Worm (Caenorhabditis elegans) whole organism, dauer: ENCODE measurements around the gene F27E5.3.

Experiments used
- unc-62 ChIP-seq: sonication (generic microtip); optimal IDR thresholded peaks from 2 replicates; lab custom pipeline; 2017; ENCODE audit warnings: missing biosample characterization, missing genetic modification reagents, missing genetic modification characterization

The F27E5.3 gene

DNA sequence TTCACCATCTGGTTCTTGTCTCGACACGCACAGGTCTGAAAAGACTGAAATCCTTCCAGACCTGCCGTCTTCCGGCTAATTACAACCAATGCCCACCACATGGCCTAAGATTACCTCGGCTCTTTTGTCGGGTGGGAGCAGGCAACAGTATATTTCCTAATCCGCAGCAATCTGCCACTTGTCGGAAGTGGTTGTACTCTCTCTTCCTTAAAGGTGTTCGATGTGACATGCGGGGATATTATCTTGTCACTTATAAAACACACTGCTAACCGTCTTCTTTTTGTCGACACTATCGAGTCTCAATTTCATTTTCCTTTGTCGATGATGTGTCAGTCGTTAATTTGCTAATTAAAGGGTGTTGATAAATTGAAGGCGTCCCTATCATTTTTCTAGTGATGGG lies at the start of gene F27E5.3:
F27E5.3 (minus strand) TSS at position 101 of the 400 bp plus-strand sequence.
- no peak for TF ChIP-seq unc-62 (GFP tag; lab: Kevin White, UChicago)

DNA sequence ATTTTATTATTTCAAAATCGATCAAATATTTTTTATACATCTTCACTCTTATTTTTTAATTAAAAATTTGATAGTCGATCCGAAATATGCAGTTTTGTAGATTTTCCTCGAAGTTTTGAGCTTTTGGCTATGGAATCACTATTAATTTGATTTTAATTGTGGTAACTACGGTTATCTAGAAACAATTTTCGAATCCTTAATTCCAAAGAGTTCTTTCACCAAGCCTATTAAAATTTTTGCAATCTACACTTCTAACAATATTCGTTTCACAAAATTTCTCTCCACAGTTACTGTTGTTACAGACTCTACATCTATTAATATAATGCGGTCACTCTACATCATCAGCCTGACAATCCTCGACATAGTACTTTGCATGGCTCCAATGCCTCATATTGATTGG lies 48.2 kb upstream of the F27E5.3 start, which contains the start of gene R05H5.7:
R05H5.7 (plus strand) TSS at position 301 of the 400 bp plus-strand sequence.
- no peak for TF ChIP-seq unc-62 (GFP tag; lab: Kevin White, UChicago)

DNA sequence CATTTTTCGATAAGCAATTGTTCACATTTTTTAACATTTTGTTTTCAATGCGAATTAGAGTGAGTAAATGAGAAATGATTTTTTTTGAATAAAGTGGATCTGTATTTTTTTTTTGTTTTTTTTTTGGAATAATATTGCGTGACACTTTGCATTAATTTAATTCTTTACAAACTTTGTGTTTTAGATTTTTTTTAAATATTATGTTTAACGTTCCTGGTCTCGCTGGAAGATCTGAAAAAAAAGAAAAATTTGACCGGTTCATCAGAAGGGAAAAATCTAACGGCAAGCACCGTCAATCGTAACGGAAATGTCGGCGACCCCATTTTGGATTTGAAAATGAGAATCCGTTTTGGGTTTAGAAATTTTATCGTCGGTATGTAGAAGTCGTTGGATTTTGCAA lies 45.4 kb upstream of the F27E5.3 start, which contains the start of gene cdc-25.4:
cdc-25.4 (minus strand) TSS at position 101 of the 400 bp plus-strand sequence.
- no peak for TF ChIP-seq unc-62 (GFP tag; lab: Kevin White, UChicago)

DNA sequence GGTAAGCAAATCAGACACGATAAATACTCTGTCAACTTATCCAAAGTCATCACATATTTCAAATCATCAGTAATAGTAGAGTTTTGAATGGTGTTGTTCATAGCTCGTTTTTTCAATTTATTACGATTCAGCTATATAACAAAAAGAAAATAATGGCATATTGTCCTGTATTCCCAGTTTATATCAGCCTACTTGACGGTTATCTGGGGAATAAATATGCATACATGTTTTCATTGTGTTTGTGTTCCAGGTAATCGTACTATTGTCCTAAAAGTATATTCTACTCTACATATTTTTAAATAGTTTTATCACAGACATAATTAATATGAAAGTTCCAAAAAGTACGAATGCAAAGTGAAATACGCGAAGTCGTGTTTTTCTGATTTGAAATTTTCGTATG lies 43.8 kb upstream of the F27E5.3 start, which contains the start of gene srd-2:
srd-2 (minus strand) TSS at position 101 of the 400 bp plus-strand sequence.
- no peak for TF ChIP-seq unc-62 (GFP tag; lab: Kevin White, UChicago)

DNA sequence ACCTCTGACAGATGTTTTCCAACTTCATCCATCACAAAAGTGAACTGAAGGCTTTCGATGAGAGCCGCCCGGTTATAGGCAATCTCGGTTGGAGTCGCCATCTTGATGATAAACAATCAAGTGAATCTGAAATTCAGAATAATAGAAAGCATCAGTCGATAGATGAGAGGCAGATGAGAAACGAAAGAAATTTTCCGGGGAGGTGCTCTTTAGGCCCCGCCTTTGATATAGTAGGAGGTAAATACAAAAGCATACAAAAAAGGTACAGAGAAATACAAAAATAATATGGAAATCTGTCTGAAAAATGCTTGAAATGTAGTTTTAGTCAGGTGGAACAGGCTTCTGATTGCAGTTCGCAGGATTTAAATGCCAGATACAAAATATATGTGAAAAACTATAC lies 38.6 kb upstream of the F27E5.3 start, which contains the start of gene srd-1:
srd-1 (minus strand) TSS at position 101 of the 400 bp plus-strand sequence.
- no peak for TF ChIP-seq unc-62 (GFP tag; lab: Kevin White, UChicago)

DNA sequence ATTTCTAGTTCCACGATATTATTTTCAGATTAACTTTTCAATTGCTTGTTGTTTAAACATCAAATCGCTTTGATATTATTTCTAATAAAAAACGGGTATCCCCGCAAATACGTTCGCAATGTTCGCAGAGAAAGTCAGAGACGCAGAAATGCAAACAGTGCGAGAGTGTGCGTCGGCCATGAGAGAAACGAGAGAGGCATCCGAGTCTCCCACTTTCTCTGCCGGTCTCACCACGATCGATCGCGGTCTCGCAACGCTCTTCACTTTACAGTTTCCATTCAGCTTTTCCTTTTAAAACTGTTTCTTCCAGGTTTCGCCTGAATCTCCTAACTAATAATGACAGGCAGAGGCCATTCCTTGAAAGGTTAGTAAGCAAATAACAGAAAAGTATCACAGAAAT lies 30.3 kb upstream of the F27E5.3 start, which contains the start of gene F33H1.4:
F33H1.4 (plus strand) TSS at position 311 of the 400 bp plus-strand sequence.
- no peak for TF ChIP-seq unc-62 (GFP tag; lab: Kevin White, UChicago)

DNA sequence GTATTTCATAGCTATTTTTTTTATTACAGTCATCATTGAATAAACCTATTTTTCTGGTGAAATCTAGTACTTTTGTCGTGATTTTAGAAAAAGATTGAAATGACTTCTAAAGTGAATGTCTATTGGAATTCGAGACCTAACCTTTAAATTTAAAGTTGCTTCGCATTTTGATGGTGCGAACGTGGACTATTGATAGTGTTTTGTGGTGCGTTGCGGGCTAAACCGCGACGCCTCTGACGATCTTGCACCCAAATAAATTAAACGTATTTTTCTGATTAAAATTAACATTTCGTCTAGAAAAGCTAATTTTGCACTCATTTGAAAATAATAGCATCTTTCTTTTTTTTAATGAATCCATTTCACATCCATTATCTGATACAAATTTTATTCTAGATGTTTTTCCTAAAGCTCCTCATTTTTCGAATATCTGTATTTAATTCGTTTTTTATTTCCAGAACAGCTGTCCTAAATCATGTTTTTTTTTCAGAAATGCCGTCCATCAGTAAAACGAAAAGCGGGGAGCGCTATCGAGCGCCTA lies 28.5 kb upstream of the F27E5.3 start, which contains the start of gene wbp-11:
wbp-11 (plus strand) TSS at position 488 of the 538 bp plus-strand sequence.
- TF ChIP-seq unc-62 (GFP tag; lab: Kevin White, UChicago), result no peak

DNA sequence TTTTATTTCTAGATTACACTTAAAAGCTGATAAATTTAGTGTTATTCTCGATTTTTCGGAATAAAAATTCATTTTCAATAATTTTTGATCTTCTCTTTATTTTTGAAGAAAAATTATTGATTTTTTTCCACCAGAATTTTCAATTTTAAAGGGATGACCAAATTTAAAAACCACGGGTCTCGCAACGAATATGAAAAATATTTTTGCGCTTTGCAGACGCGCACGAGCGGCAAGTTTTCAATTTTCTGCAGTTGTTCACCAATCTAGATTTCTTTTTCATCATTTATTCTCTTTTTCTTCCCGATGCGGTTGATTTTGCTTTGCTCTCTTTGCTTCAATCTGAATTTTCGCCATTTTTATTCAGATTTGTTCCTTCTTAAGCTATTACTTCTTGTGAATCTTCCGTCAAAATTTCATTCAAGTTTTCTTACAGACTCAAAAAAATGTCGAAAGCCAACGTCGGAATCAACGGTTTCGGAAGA lies 26.9 kb upstream of the F27E5.3 start, which contains the start of gene gpd-4:
gpd-4 (plus strand) TSS at position 432 of the 482 bp plus-strand sequence.
- no peak for TF ChIP-seq unc-62 (GFP tag; lab: Kevin White, UChicago)

DNA sequence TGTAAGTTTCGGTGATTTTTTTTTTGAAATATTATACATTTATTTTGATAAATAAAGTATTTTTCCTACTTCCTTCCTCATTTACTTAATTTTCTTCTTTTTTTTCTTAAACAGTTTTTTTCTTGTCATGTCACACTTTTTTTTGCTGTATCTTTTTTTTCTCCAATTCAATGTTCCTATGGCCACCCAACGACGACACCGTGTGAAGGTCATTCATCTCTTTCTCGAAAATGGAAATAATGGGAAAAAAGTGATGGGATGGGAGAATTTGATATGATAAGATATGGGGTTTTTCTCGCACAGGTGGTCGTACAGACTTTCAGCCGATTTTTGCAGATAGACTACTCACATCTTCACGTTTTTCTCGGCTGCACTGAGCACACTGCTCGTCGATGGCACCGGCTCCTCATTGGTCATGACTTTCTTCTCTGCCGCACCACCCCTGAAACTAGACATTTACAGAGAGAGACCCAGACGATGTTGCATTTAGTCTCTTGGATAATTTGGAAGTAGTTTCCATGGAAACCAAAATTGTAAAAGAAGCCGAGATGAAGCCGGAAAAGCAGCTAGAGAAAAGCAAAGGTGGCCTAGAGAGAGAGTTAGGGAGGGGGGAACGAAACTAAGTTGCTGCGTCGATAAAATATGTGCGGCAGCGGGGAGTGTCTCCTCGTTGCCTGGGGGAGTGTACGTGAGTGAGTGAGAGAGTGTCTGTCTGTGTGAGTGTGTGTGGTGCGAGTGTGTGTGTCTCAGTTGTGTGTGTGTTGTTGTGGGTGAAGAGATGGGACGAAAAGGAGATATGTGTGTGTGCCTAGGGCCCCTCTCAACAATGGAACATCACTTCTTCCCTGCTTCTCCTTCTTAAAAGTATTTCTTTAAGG lies 25.2 kb upstream of the F27E5.3 start, which contains the start of gene daf-19:
daf-19 (minus strand) TSS at position 442 of the 878 bp plus-strand sequence.
- TF ChIP-seq unc-62 (GFP tag; lab: Kevin White, UChicago), result no peak

DNA sequence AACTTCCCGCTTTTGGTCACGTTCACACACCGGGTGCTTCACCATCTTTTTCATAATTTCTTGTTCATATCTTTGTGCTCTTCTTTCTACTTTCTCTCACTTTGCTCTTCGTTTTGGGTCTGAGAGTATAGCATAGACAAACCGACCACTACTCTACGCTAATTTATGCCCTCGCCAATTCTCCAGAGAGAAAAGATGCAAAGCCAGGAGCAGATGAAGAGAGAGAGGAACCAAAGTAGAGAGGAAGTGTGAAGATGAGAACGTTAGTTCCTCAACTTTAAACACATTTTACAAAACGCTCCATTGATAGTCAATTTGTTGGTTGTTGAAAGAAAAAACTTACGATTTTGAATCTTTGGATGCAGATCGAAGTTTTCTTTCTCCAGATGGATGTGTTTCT lies 23.7 kb upstream of the F27E5.3 start:
- no peak for TF ChIP-seq unc-62 (GFP tag; lab: Kevin White, UChicago)

DNA sequence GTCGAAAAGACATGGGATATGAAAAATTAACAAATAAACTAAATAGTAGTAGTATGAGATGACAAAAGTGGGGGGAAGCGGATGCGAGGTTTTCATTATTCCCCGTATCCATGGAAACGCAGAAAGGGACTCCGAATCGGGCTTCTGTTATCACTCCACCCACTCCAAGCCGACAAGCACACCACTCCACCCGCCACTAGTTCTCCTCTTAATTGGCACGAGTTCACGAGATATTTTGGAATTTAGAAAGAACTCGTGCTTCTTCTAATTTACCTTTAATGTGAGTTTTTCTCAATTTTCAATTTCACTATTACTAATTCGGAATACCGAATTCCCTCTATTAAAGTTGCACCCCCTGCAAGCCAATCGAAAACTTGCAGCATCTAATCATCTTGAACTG lies 22.4 kb upstream of the F27E5.3 start:
- no peak for TF ChIP-seq unc-62 (GFP tag; lab: Kevin White, UChicago)

DNA sequence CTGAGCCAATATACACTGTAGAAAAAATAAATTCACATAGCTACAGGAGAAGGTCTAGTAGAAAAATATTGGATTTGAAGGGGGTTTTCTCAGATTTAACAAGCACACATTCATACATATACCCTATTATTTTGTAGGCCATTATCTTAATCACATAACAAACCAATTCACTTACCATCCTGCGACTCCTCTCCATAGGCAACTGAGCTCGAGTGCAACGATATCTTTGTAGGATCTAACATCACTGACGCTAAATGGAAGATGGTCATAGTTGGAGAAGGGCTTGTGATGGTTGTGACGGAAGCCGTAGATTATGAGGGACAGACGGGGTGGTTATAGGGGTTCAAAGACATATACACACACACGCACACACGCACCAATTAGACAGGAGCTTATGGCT lies 20.1 kb upstream of the F27E5.3 start:
- no peak for TF ChIP-seq unc-62 (GFP tag; lab: Kevin White, UChicago)

DNA sequence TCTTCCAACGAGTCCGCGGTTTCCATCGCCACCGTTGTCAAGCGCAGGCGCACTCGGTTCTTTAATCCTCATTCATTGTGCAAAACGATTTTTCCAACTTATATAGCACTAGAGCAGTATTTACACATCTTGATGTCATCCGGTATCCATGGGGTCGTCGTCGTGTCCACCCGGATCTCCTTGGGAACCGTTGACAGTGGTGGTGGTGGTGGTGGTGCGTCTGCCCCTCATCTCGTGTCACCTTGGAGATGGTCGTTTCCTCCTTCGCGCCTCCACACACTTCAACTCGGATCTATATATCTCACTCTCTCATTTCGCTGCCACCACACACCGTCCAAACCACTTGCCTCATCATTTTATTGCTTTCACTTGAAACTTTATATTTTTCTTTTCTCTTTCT lies 18.8 kb upstream of the F27E5.3 start:
- no peak for TF ChIP-seq unc-62 (GFP tag; lab: Kevin White, UChicago)

DNA sequence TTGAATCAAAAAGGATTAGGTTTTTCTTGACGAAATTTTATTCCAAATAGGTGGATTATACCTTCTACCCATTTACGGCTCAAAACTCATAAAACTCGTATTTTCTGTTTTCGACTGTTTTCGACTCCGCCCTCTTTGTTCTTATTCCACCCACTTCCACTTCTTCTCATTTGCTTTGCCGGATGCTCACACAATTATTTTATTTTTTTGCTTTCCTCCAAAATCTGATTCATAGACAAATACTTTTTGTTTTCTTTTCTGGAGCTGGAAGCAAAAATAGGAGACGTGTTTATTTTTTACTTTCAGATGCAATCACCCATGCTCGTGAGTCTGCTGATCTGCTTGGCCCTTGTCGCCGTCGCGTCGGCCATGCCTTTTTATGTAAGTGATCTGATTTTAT lies 11.1 kb upstream of the F27E5.3 start, which contains the start of gene nlp-63:
nlp-63 (plus strand) TSS at position 301 of the 400 bp plus-strand sequence.
- TF ChIP-seq unc-62 (GFP tag; lab: Kevin White, UChicago), result no peak

DNA sequence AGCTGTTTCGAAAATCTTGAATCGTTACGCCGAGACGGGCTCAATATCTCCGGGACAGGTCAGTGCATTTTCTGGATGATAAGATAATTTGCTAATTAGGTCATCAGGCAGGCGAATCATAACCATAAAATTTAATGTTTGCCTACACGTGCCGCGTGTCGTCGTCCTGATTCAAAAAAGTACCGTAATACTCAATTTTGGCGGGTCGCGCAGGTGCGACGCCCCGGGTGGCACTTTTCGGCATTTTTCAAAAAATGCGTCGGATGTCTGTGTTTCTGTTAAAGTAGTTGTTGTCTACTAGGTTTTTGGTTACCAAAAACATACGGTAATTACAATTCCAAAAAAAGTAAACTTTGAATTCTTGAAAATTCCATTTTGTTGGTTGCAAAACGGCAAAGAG lies 3.5 kb upstream of the F27E5.3 start:
- TF ChIP-seq unc-62 (GFP tag; lab: Kevin White, UChicago), result no peak

DNA sequence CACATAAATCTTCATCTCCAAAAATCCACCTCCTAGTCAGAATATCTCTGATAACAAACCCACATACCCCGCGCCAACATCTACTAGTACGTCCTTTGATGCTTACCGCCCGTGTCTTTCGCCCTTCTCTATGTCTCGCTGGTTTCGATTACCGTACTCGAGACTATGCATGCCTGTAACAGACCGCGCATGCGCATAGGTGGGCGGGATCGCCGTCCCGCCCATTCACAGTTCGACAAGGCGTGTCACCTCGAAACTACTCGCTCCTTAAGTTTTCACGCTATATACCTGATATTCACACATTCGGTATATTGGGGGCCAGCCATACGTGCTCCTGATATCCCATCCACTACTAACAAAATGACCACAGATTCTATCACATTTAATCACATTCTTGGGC lies 2.5 kb upstream of the F27E5.3 start, which contains the start of gene pax-3:
pax-3 (plus strand) TSS at position 83 of the 400 bp plus-strand sequence.
- TF ChIP-seq unc-62 (GFP tag; lab: Kevin White, UChicago), result no peak
